Worm (Caenorhabditis elegans): Measurements from ENCODE around the gene C43H6.4.

- TF ChIP-seq zag-1 (tag; optimal IDR thresholded peaks at IDR 0.05) = no peak
- TF ChIP-seq ztf-4 (tag; optimal IDR thresholded peaks at IDR 0.05) = no peak
- no peak for TF ChIP-seq pqm-1 (tag; optimal IDR thresholded peaks at IDR 0.05)
- no peak for TF ChIP-seq nhr-12 (tag; optimal IDR thresholded peaks at IDR 0.05)
- no peak for TF ChIP-seq fkh-10 (GFP tag; optimal IDR thresholded peaks at IDR 0.05)
- TF ChIP-seq unc-39 (tag; optimal IDR thresholded peaks at IDR 0.05) = no peak
- TF ChIP-seq elt-3 (tag; optimal IDR thresholded peaks at IDR 0.05) = no peak
- no peak for TF ChIP-seq mdl-1 (tag; optimal IDR thresholded peaks at IDR 0.05)
- no peak for TF ChIP-seq nhr-77 (tag; optimal IDR thresholded peaks at IDR 0.05)
- no peak for TF ChIP-seq elt-2 (tag; optimal IDR thresholded peaks at IDR 0.05)
Observed at ce11 chrX:2427404-2427803, 23.6 kb downstream of the C43H6.4 start, which contains the start of gene gcy-31.

Data from whole organism, L3 larva.